Worm (Caenorhabditis elegans): Measurements from ENCODE around the gene C07B5.4.

The C07B5.4 gene

ce11 chrX:9537538-9538172 is 8.2 kb downstream of the C07B5.4 start (continued):
- no peak for TF ChIP-seq tra-1 (GFP tag; IDR thresholded peaks at IDR 0.05)
- no peak for TF ChIP-seq nhr-41 (GFP tag; IDR thresholded peaks at IDR 0.05)
- no peak for TF ChIP-seq zag-1 (tag; optimal IDR thresholded peaks at IDR 0.05)
- TF ChIP-seq ceh-28 (tag; optimal IDR thresholded peaks at IDR 0.05), result no peak
- TF ChIP-seq aly-2 (tag; optimal IDR thresholded peaks at IDR 0.05), result no peak
- no peak for TF ChIP-seq nhr-76 (tag; optimal IDR thresholded peaks at IDR 0.05)
- TF ChIP-seq mxl-3 (GFP tag; optimal IDR thresholded peaks at IDR 0.05), result peak; percentile 36
- peak; percentile 19 for TF ChIP-seq mep-1 (tag; optimal IDR thresholded peaks at IDR 0.05)
- peak in 1 of 2 experiments; percentile 23 for TF ChIP-seq hif-1 (tag; optimal IDR thresholded peaks at IDR 0.05)
- no peak for TF ChIP-seq dmd-6 (GFP tag; IDR thresholded peaks at IDR 0.05)
- no peak for TF ChIP-seq nhr-25 (tag; optimal IDR thresholded peaks at IDR 0.05; ENCODE audit: borderline replicate concordance, insufficient read depth)
- peak; percentile 63 for TF ChIP-seq nhr-48 (tag; optimal IDR thresholded peaks at IDR 0.05)
- no peak for TF ChIP-seq zip-2 (tag; optimal IDR thresholded peaks at IDR 0.05)
- no peak for TF ChIP-seq ceh-82 (tag; optimal IDR thresholded peaks at IDR 0.05)
- no peak for TF ChIP-seq sdz-12 (GFP tag; optimal IDR thresholded peaks at IDR 0.05)
- no peak for TF ChIP-seq set-16 (GFP tag; IDR thresholded peaks at IDR 0.05)
- TF ChIP-seq lin-15B (tag; optimal IDR thresholded peaks at IDR 0.05), result no peak
- TF ChIP-seq ces-1 (GFP tag; optimal IDR thresholded peaks at IDR 0.05), result no peak
- no peak for TF ChIP-seq ceh-32 (tag; optimal IDR thresholded peaks at IDR 0.05; ENCODE audit: poor library complexity)
- no peak for TF ChIP-seq T20F7.1 (GFP tag; optimal IDR thresholded peaks at IDR 0.05)
- TF ChIP-seq madf-5 (GFP tag; IDR thresholded peaks at IDR 0.05), result no peak
- TF ChIP-seq aha-1 (tag), result peak; percentile 92
- no peak for TF ChIP-seq zfp-2 (tag; optimal IDR thresholded peaks at IDR 0.05)
- TF ChIP-seq gei-8 (GFP tag; optimal IDR thresholded peaks at IDR 0.05), result no peak
- no peak for TF ChIP-seq Y75B8A.6 (GFP tag; IDR thresholded peaks at IDR 0.05)
- peak; percentile 34 for TF ChIP-seq nhr-28 (tag; optimal IDR thresholded peaks at IDR 0.05)
- TF ChIP-seq F37D6.2 (tag; optimal IDR thresholded peaks at IDR 0.05), result no peak
- no peak for TF ChIP-seq mes-2 (tag; optimal IDR thresholded peaks at IDR 0.05; ENCODE audit: poor library complexity, severe bottlenecking)
- TF ChIP-seq madf-9 (GFP tag; conservative IDR thresholded peaks at IDR 0.05), result no peak
- no peak for TF ChIP-seq zip-11 (GFP tag; IDR thresholded peaks at IDR 0.05)
- TF ChIP-seq daf-16 (GFP tag; optimal IDR thresholded peaks at IDR 0.05), result no peak
- TF ChIP-seq daf-16 (tag; optimal IDR thresholded peaks at IDR 0.05), result no peak
- no peak for TF ChIP-seq egl-27 (tag; optimal IDR thresholded peaks at IDR 0.05)
- no peak for TF ChIP-seq attf-4 (tag; optimal IDR thresholded peaks at IDR 0.05)
- peak; percentile 53 for TF ChIP-seq dve-1 (tag; optimal IDR thresholded peaks at IDR 0.05; ENCODE audit: insufficient read depth)
- TF ChIP-seq lin-1 (GFP tag; IDR thresholded peaks at IDR 0.05), result no peak
- TF ChIP-seq nhr-10 (tag; optimal IDR thresholded peaks at IDR 0.05), result no peak
- no peak for TF ChIP-seq nhr-11 (tag; optimal IDR thresholded peaks at IDR 0.05)
- TF ChIP-seq dmd-9 (GFP tag; IDR thresholded peaks at IDR 0.05), result no peak
- no peak for TF ChIP-seq zfp-3 (GFP tag; conservative IDR thresholded peaks at IDR 0.05)

ce11 chrX:9539294-9540030 is 10.0 kb downstream of the C07B5.4 start, which contains the start of gene nuc-1:
Gene nuc-1 (plus strand): TSS chrX:9539905.
- TF ChIP-seq pha-4 (GFP tag; IDR thresholded peaks at IDR 0.05), result no peak
- TF ChIP-seq pha-4 (tag; optimal IDR thresholded peaks at IDR 0.05), result peak; percentile 2
- no peak for TF ChIP-seq ctbp-1 (GFP tag; IDR thresholded peaks at IDR 0.05)
- no peak for TF ChIP-seq daf-16 (GFP tag; optimal IDR thresholded peaks at IDR 0.05)
- TF ChIP-seq daf-16 (tag; optimal IDR thresholded peaks at IDR 0.05), result peak; percentile 60
- peak in 1 of 2 experiments; percentile 57 for TF ChIP-seq hif-1 (tag; optimal IDR thresholded peaks at IDR 0.05)
- peak; percentile 19 for TF ChIP-seq mxl-3 (GFP tag; optimal IDR thresholded peaks at IDR 0.05)
- TF ChIP-seq dmd-6 (GFP tag; IDR thresholded peaks at IDR 0.05), result peak; percentile 60
- peak; percentile 9 for TF ChIP-seq nhr-77 (tag; optimal IDR thresholded peaks at IDR 0.05)
- peak; percentile 76 for TF ChIP-seq pqm-1 (tag; optimal IDR thresholded peaks at IDR 0.05)
- peak; percentile 18 for TF ChIP-seq dve-1 (tag; optimal IDR thresholded peaks at IDR 0.05; ENCODE audit: insufficient read depth)
- no peak for TF ChIP-seq madf-9 (GFP tag; conservative IDR thresholded peaks at IDR 0.05)
- TF ChIP-seq unc-62 (GFP tag; optimal IDR thresholded peaks at IDR 0.05 in 1 of 2), result peak in 1 of 2 experiments; percentile 9
- no peak for TF ChIP-seq unc-62 (tag; optimal IDR thresholded peaks at IDR 0.05)
- peak; percentile 30 for TF ChIP-seq nhr-28 (tag; optimal IDR thresholded peaks at IDR 0.05)
- 0 out of 2 replicates have a peak, but pooled peaks have one; percentile 24 for TF ChIP-seq php-3 (GFP tag; IDR thresholded peaks at IDR 0.05)
- no peak for TF ChIP-seq skn-1 (tag; optimal IDR thresholded peaks at IDR 0.05)
- peak; percentile 30 for TF ChIP-seq hlh-11 (tag; optimal IDR thresholded peaks at IDR 0.05)

Measured in whole organism, L4 larva.